Worm (Caenorhabditis elegans) whole organism, mixed stage, embryonic: ENCODE measurements around the gene C55B6.7.

ENCODE experiments used
- M03D4.4 ChIP-seq: sonication (generic microtip); optimal IDR thresholded peaks from 2 replicates; lab custom pipeline; 2017; ENCODE audit warnings: mild to moderate bottlenecking, missing genetic modification characterization, missing compliant biosample characterization
- ces-1 ChIP-seq: fragments of 150-350 bp; optimal IDR thresholded peaks from 2 replicates; lab custom pipeline; 2014; ENCODE audit warnings: missing biosample characterization, missing genetic modification reagents, missing genetic modification characterization
- lin-13 ChIP-seq: fragments of 150-350 bp; optimal IDR thresholded peaks from 2 replicates; lab custom pipeline; 2014; ENCODE audit warnings: missing biosample characterization, missing genetic modification characterization
- nhr-28 ChIP-seq: fragments of 150-350 bp; optimal IDR thresholded peaks from 2 replicates; lab custom pipeline; 2014; ENCODE audit warnings: missing biosample characterization, missing genetic modification characterization
- nhr-76 ChIP-seq: sonication (generic microtip); optimal IDR thresholded peaks from 2 replicates; lab custom pipeline; 2017; ENCODE audit warnings: missing biosample characterization, missing genetic modification characterization
- pha-4 ChIP-seq: fragments of 150-350 bp; optimal IDR thresholded peaks from 2 replicates; lab custom pipeline; 2018; ENCODE audit warnings: missing biosample characterization, missing genetic modification reagents, missing genetic modification characterization
- sem-2 ChIP-seq: fragments of 200-800 bp; sonication (Bioruptor generic); optimal IDR thresholded peaks from 2 replicates; lab custom pipeline; 2018; ENCODE audit warnings: mild to moderate bottlenecking, missing genetic modification characterization, missing compliant biosample characterization
- snpc-4 ChIP-seq: fragments of 150-350 bp; optimal IDR thresholded peaks from 2 replicates; lab custom pipeline; 2014; ENCODE audit warnings: missing biosample characterization, missing genetic modification characterization
- unc-39 ChIP-seq: fragments of 150-350 bp; optimal IDR thresholded peaks from 2 replicates; lab custom pipeline; 2014; ENCODE audit warnings: missing biosample characterization, missing genetic modification characterization
- unc-62 ChIP-seq: fragments of 150-350 bp; optimal IDR thresholded peaks from 2 replicates; lab custom pipeline; 2014; ENCODE audit warnings: missing biosample characterization, missing genetic modification reagents, missing genetic modification characterization
- ztf-11 ChIP-seq: fragments of 150-350 bp; optimal IDR thresholded peaks from 2 replicates; lab custom pipeline; 2014; ENCODE audit warnings: missing biosample characterization, missing genetic modification characterization

DNA sequence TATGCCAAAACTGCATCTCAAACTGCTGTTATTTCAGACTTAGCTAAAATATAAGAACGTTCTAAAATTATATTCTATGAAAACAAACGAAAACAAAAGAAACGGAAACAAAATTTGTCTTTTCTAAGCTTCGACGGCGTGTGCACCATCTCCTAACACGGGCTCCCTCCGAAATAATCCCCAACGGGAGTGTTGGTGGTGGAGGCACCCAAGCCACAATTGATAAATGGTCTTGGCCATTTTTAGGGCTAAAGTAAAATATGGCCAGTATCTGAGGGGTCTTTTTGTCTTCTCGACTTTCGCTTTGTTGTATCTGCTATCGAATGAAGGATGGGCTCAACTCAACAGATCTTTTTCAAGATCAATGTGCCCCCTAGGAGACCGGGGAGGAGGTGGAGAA, 16.4 kb downstream of the C55B6.7 start:
- TF ChIP-seq ces-1 (no peak), lin-13 (tag; lab: Kevin White, UChicago) (no peak), M03D4.4 (tag; lab: Kevin White, UChicago) (no peak), nhr-76 (tag; lab: Kevin White, UChicago) (no peak), unc-62 (GFP tag; lab: Kevin White, UChicago) (no peak), pha-4 (tag; lab: Kevin White, UChicago) (no peak), nhr-28 (tag; lab: Kevin White, UChicago) (no peak), snpc-4 (tag; lab: Kevin White, UChicago) (no peak), ztf-11 (tag; lab: Kevin White, UChicago) (no peak), sem-2 (GFP tag; lab: Kevin White, UChicago) (no peak), unc-39 (tag; lab: Kevin White, UChicago) (no peak)
